Worm (Caenorhabditis elegans): Measurements from ENCODE around the gene nhr-212.

DNA sequence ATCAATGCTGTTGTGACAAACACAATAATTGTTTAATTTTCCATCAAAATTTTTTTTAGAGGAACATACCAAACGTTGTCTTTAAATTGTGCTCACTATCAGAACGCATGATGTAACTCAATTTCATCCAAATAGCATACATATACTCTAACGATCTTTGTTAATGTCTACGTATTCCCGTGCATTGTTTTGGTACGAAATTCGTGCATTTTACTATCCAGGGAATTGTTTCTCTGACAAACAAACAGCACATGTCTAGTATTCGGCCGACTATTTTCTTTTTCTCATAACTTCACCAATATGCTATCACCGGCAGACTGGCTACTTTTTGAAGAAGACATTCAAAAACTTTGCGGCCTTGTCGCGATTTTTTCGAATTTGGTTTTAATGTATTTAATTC lies 6.8 kb downstream of the nhr-212 start, which contains the start of gene str-196:
- TF ChIP-seq dao-5 (tag; optimal IDR thresholded peaks at IDR 0.05) (no peak), him-1 (tag; optimal IDR thresholded peaks at IDR 0.05) (no peak), W03F9.2 (tag; optimal IDR thresholded peaks at IDR 0.05) (no peak)
